Worm (Caenorhabditis elegans) whole organism, late embryonic: ENCODE data around the gene ZC443.7.

ENCODE experiments used
- C38D4.7 ChIP-seq: fragments of 200-800 bp; sonication (Bioruptor generic); optimal IDR thresholded peaks from 2 replicates; lab custom pipeline; 2018; ENCODE audit warnings: mild to moderate bottlenecking, missing genetic modification characterization, moderate library complexity, missing compliant biosample characterization
- F13H6.1 ChIP-seq: sonication (generic microtip); optimal IDR thresholded peaks from 2 replicates; lab custom pipeline; 2016; ENCODE audit warnings: missing genetic modification characterization, missing compliant biosample characterization
- K02D7.2 ChIP-seq: sonication (generic microtip); optimal IDR thresholded peaks from 2 replicates; lab custom pipeline; 2017; ENCODE audit warnings: mild to moderate bottlenecking, missing genetic modification characterization, missing compliant biosample characterization
- K09A11.1 ChIP-seq: sonication (generic microtip); optimal IDR thresholded peaks from 2 replicates; lab custom pipeline; 2017; ENCODE audit warnings: antibody characterized with exemption, mild to moderate bottlenecking, missing genetic modification characterization, missing compliant biosample characterization; ENCODE audit not compliant: insufficient read depth
- Y22D7AL.16 ChIP-seq: sonication (generic microtip); optimal IDR thresholded peaks from 2 replicates; lab custom pipeline; 2016; ENCODE audit warnings: missing genetic modification characterization, missing compliant biosample characterization
- ahr-1 ChIP-seq: sonication (generic microtip); optimal IDR thresholded peaks from 2 replicates; lab custom pipeline; 2016; ENCODE audit warnings: missing genetic modification characterization, missing compliant biosample characterization
- ama-1 ChIP-seq: fragments of 150-350 bp; optimal IDR thresholded peaks from 2 replicates; lab custom pipeline; 2014
- ceh-2 ChIP-seq: sonication (generic microtip); optimal IDR thresholded peaks from 2 replicates; lab custom pipeline; 2016; ENCODE audit warnings: missing genotype, missing genetic modification characterization, missing compliant biosample characterization
- ceh-31 ChIP-seq: sonication (generic microtip); optimal IDR thresholded peaks from 2 replicates; lab custom pipeline; 2016; ENCODE audit warnings: missing genetic modification characterization, missing compliant biosample characterization
- ceh-6 ChIP-seq: fragments of 200-800 bp; sonication (Bioruptor generic); optimal IDR thresholded peaks from 2 replicates; lab custom pipeline; 2018; ENCODE audit warnings: mild to moderate bottlenecking, missing genetic modification characterization, missing compliant biosample characterization
- ceh-9 ChIP-seq: sonication (generic microtip); optimal IDR thresholded peaks from 2 replicates; lab custom pipeline; 2016; ENCODE audit warnings: mild to moderate bottlenecking, missing genetic modification characterization, inconsistent platforms, missing compliant biosample characterization
- che-1 ChIP-seq: sonication (generic microtip); optimal IDR thresholded peaks from 2 replicates; lab custom pipeline; 2016; ENCODE audit warnings: mild to moderate bottlenecking, missing genetic modification characterization, missing compliant biosample characterization
- dmd-4 ChIP-seq: sonication (generic microtip); optimal IDR thresholded peaks from 2 replicates; lab custom pipeline; 2016; ENCODE audit warnings: borderline replicate concordance, missing genetic modification characterization, missing compliant biosample characterization
- dve-1 ChIP-seq: sonication (generic microtip); optimal IDR thresholded peaks from 2 replicates; lab custom pipeline; 2017; ENCODE audit warnings: antibody characterized with exemption, mild to moderate bottlenecking, missing genetic modification characterization, missing compliant biosample characterization
- elt-2 ChIP-seq: sonication (generic microtip); optimal IDR thresholded peaks from 2 replicates; lab custom pipeline; 2016; ENCODE audit warnings: missing genetic modification reagents, missing genetic modification characterization, missing compliant biosample characterization
- elt-4 ChIP-seq: sonication (generic microtip); optimal IDR thresholded peaks from 2 replicates; lab custom pipeline; 2016; ENCODE audit warnings: missing genetic modification characterization, missing compliant biosample characterization
- ets-4 ChIP-seq: sonication (generic microtip); optimal IDR thresholded peaks from 2 replicates; lab custom pipeline; 2016; ENCODE audit warnings: missing genetic modification characterization, missing compliant biosample characterization
- eyg-1 ChIP-seq: sonication (generic microtip); optimal IDR thresholded peaks from 2 replicates; lab custom pipeline; 2016; ENCODE audit warnings: missing genotype, missing genetic modification characterization, missing compliant biosample characterization
- fax-1 ChIP-seq: sonication (generic microtip); optimal IDR thresholded peaks from 2 replicates; lab custom pipeline; 2016; ENCODE audit warnings: missing genotype, missing genetic modification characterization, missing compliant biosample characterization
- hlh-8 ChIP-seq: sonication (generic microtip); optimal IDR thresholded peaks from 2 replicates; lab custom pipeline; 2016; ENCODE audit warnings: missing genotype, missing genetic modification characterization, missing compliant biosample characterization
- lin-11 ChIP-seq: fragments of 200-800 bp; sonication (Bioruptor generic); optimal IDR thresholded peaks from 2 replicates; lab custom pipeline; 2018; ENCODE audit warnings: mild to moderate bottlenecking, missing genetic modification characterization, missing compliant biosample characterization
- mec-3 ChIP-seq: sonication (generic microtip); optimal IDR thresholded peaks from 2 replicates; lab custom pipeline; 2016; ENCODE audit warnings: borderline replicate concordance, missing genetic modification characterization, missing compliant biosample characterization
- nfya-1 ChIP-seq: sonication (generic microtip); optimal IDR thresholded peaks from 2 replicates; lab custom pipeline; 2017; ENCODE audit warnings: missing genetic modification characterization, mild to moderate bottlenecking, missing compliant biosample characterization, antibody characterized with exemption, moderate library complexity
- nhr-232 ChIP-seq: sonication (generic microtip); optimal IDR thresholded peaks from 2 replicates; lab custom pipeline; 2016; ENCODE audit warnings: missing genetic modification characterization, missing compliant biosample characterization
- npax-4 ChIP-seq: sonication (generic microtip); optimal IDR thresholded peaks from 2 replicates; lab custom pipeline; 2016; ENCODE audit warnings: missing genetic modification characterization, missing compliant biosample characterization
- odd-2 ChIP-seq: sonication (generic microtip); optimal IDR thresholded peaks from 2 replicates; lab custom pipeline; 2017; ENCODE audit warnings: antibody characterized with exemption, mild to moderate bottlenecking, missing genetic modification characterization, missing compliant biosample characterization
- pag-3 ChIP-seq: sonication (generic microtip); optimal IDR thresholded peaks from 2 replicates; lab custom pipeline; 2016; ENCODE audit warnings: missing compliant biosample characterization, missing genetic modification characterization, borderline replicate concordance
- pat-9 ChIP-seq: fragments of 200-800 bp; sonication (Bioruptor generic); optimal IDR thresholded peaks from 2 replicates; lab custom pipeline; 2018; ENCODE audit warnings: mild to moderate bottlenecking, missing genetic modification characterization, moderate library complexity, missing compliant biosample characterization
- pax-1 ChIP-seq: fragments of 150-350 bp; optimal IDR thresholded peaks from 2 replicates; lab custom pipeline; 2014; ENCODE audit warnings: missing biosample characterization, missing genetic modification characterization
- sdc-2 ChIP-seq: sonication (generic microtip); optimal IDR thresholded peaks from 2 replicates; lab custom pipeline; 2016; ENCODE audit warnings: missing genotype, missing genetic modification characterization, missing compliant biosample characterization
- sox-4 ChIP-seq: sonication (generic microtip); optimal IDR thresholded peaks from 2 replicates; lab custom pipeline; 2017; ENCODE audit warnings: mild to moderate bottlenecking, missing genetic modification characterization, inconsistent platforms, missing compliant biosample characterization
- tbx-2 ChIP-seq: sonication (generic microtip); optimal IDR thresholded peaks from 2 replicates; lab custom pipeline; 2016; ENCODE audit warnings: missing genetic modification characterization, missing compliant biosample characterization
- tbx-7 ChIP-seq: sonication (generic microtip); optimal IDR thresholded peaks from 2 replicates; lab custom pipeline; 2016; ENCODE audit warnings: missing genotype, missing genetic modification characterization, missing compliant biosample characterization
- unc-3 ChIP-seq, 2 experiments: fragments of 200-800 bp in 1 of 2; sonication (Bioruptor generic) in 1 of 2; sonication (generic microtip) in 1 of 2; conservative IDR thresholded peaks in 1 of 2; optimal IDR thresholded peaks in 1 of 2; 2 replicates each; pipeline versions ENCODE4 v1.3.6 to Lab custom; 2016 to 2022; ENCODE audit warnings: missing compliant biosample characterization in 2 of 2, missing genetic modification characterization in 2 of 2, missing genetic modification reagents in 1 of 2
- unc-42 ChIP-seq: sonication (generic microtip); optimal IDR thresholded peaks from 2 replicates; lab custom pipeline; 2016; ENCODE audit warnings: missing genotype, missing genetic modification characterization, missing compliant biosample characterization
- unc-55 ChIP-seq: sonication (generic microtip); optimal IDR thresholded peaks from 2 replicates; lab custom pipeline; 2017; ENCODE audit warnings: missing biosample characterization, missing genetic modification reagents, missing genetic modification characterization

Gene ZC443.7

DNA sequence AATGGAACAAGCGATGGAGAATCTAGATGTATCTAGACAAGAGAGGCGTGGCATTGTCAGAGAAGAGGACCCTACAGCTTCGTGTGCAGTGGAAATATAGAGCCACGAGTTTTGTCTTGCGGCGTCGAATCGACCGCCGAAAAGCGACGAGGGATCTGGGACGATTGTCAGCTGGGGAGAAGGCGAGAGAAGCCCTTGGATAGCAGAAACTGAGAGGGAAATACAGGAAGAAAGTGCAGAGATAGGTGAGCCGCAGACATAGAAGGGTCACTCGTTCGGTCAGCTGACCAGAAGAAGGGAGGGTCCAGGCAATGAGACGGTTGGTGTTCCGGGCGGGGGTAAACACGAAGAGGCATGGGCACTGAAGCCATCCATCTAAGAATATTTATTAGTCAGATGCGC, 8.2 kb downstream of the ZC443.7 start (continued):
- TF ChIP-seq hlh-8 (tag; lab: Kevin White, UChicago) = no peak
- peak; percentile 49 for TF ChIP-seq nfya-1 (tag; lab: Kevin White, UChicago)
- TF ChIP-seq Y22D7AL.16 (tag; lab: Kevin White, UChicago) = no peak
- TF ChIP-seq dmd-4 (tag; lab: Kevin White, UChicago) = no peak
- TF ChIP-seq ama-1 (lab: Kevin White, UChicago) = no peak
- TF ChIP-seq ceh-6 (GFP tag; lab: Kevin White, UChicago) = no peak
- TF ChIP-seq eyg-1 = no peak
- no peak for TF ChIP-seq unc-3 (GFP tag; conservative IDR thresholded peaks at IDR 0.05; lab: Robert Waterston, UW)
- TF ChIP-seq unc-3 (tag; optimal IDR thresholded peaks at IDR 0.05; lab: Kevin White, UChicago) = no peak
- no peak for TF ChIP-seq npax-4
- no peak for TF ChIP-seq fax-1 (tag; lab: Kevin White, UChicago)
- TF ChIP-seq ceh-31 (tag; lab: Kevin White, UChicago) = peak; percentile 76
- TF ChIP-seq ceh-2 (tag; lab: Kevin White, UChicago) = peak; percentile 30
- peak; percentile 28 for TF ChIP-seq sdc-2
- TF ChIP-seq ets-4 = peak; percentile 23
- no peak for TF ChIP-seq mec-3 (tag; lab: Kevin White, UChicago)
- no peak for TF ChIP-seq elt-4 (tag; lab: Kevin White, UChicago)
- TF ChIP-seq F13H6.1 (tag; lab: Kevin White, UChicago) = peak; percentile 63
- no peak for TF ChIP-seq dve-1 (tag; lab: Kevin White, UChicago)
- no peak for TF ChIP-seq pax-1 (tag; lab: Kevin White, UChicago)

DNA sequence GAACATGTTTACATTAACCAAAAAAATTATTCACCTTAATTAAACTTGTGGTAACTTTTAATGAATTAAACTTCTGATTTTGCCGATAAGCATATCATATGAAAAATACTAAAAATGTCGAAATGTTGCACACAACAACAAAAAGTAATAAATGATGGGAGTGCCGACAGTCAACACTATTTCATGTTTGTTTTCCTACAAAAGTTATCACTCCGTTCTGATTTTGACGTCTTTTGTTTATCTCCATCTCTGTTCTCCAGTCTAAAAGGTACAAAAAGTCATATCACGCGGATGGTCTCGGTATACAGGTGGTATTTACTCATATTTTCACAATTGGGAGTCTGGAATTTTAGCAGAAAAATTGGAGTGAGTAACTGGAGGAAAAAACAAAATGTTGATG, 9.1 kb downstream of the ZC443.7 start:
- no peak for TF ChIP-seq tbx-2
- no peak for TF ChIP-seq pat-9 (tag; lab: Kevin White, UChicago)
- no peak for TF ChIP-seq lin-11 (tag; lab: Kevin White, UChicago)
- TF ChIP-seq hlh-8 (tag; lab: Kevin White, UChicago) = no peak
- TF ChIP-seq C38D4.7 (GFP tag; lab: Kevin White, UChicago) = no peak
- TF ChIP-seq pag-3 (tag; lab: Kevin White, UChicago) = no peak
- TF ChIP-seq elt-2 (tag; lab: Kevin White, UChicago) = no peak
- TF ChIP-seq pax-1 (tag; lab: Kevin White, UChicago) = no peak

DNA sequence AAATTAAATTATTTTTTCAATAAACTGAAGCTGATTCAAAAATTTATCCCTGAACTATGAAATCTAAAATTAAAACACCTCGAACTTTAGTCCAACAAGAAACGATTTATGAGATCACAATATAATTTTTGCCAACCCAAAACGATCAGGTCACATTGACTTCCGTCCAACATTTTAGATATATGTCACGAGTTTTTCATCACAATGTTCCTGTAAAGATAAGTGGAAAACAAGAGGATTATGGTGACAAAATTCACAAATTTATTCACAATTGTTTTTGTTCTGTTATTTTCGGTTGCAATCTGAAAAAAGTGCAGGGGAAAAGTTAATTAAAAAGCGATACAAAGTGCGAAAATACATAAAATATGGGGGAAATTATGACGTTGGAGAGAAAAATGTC, 10.4 kb downstream of the ZC443.7 start:
- TF ChIP-seq tbx-7 = no peak
- TF ChIP-seq unc-55 (GFP tag; lab: Kevin White, UChicago) = no peak
- TF ChIP-seq sdc-2 = no peak
- no peak for TF ChIP-seq ahr-1 (tag; lab: Kevin White, UChicago)
- no peak for TF ChIP-seq K02D7.2 (tag; lab: Kevin White, UChicago)
- TF ChIP-seq ceh-31 (tag; lab: Kevin White, UChicago) = no peak
- no peak for TF ChIP-seq K09A11.1 (tag; lab: Kevin White, UChicago)
- TF ChIP-seq unc-42 = no peak
- no peak for TF ChIP-seq nhr-232 (tag; lab: Kevin White, UChicago)
- TF ChIP-seq ceh-9 (tag; lab: Kevin White, UChicago) = no peak
- no peak for TF ChIP-seq ama-1 (lab: Kevin White, UChicago)
- no peak for TF ChIP-seq elt-4 (tag; lab: Kevin White, UChicago)
- no peak for TF ChIP-seq odd-2 (tag; lab: Kevin White, UChicago)
- no peak for TF ChIP-seq Y22D7AL.16 (tag; lab: Kevin White, UChicago)
- TF ChIP-seq ets-4 = no peak
- TF ChIP-seq sox-4 = no peak
- TF ChIP-seq, all 69 proteins: peak for 0

DNA sequence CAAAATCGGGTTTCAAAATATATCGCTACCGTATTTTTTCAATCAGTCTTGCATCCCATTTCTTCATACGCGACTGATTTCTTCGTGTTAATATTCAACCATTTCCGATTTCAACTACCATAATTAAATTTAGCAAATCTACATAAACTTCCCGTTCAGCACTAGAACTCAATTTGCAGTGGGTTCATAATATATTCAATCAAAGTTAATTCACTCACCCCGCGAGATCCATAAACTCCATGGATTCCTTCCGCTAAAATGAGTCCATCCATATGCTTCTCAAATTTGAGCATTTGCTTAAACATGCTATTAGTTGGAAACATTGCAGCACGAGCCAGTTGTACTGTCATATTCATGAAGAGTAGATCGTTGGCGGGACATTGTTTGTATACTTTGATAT, 12.2 kb downstream of the ZC443.7 start:
- TF ChIP-seq che-1 (tag; lab: Kevin White, UChicago) = no peak
- TF ChIP-seq unc-42 = peak; percentile 65
